Worm (Caenorhabditis elegans): ENCODE results near the gene C06C3.12.

C06C3.12 gene

ce11 chrII:9356723-9357122, 18.2 kb upstream of the C06C3.12 start (continued):
- TF ChIP-seq eor-1 (tag; optimal IDR thresholded peaks at IDR 0.05) = no peak
- TF ChIP-seq snpc-4 (tag; optimal IDR thresholded peaks at IDR 0.05) = peak; percentile 64
- no peak for TF ChIP-seq nhr-28 (tag; optimal IDR thresholded peaks at IDR 0.05)
- no peak for TF ChIP-seq ceh-16 (tag; optimal IDR thresholded peaks at IDR 0.05)
- no peak for TF ChIP-seq nhr-67 (tag; optimal IDR thresholded peaks at IDR 0.05)
- no peak for TF ChIP-seq unc-39 (tag; optimal IDR thresholded peaks at IDR 0.05)
- TF ChIP-seq ceh-28 (tag; optimal IDR thresholded peaks at IDR 0.05) = peak; percentile 43
- peak; percentile 27 for TF ChIP-seq lin-15B (tag; optimal IDR thresholded peaks at IDR 0.05)
- no peak for TF ChIP-seq nhr-12 (tag; optimal IDR thresholded peaks at IDR 0.05)
- TF ChIP-seq nhr-77 (tag; optimal IDR thresholded peaks at IDR 0.05) = no peak
- no peak for TF ChIP-seq nhr-11 (tag; optimal IDR thresholded peaks at IDR 0.05)
- peak; percentile 6 for TF ChIP-seq mdl-1 (tag; optimal IDR thresholded peaks at IDR 0.05)
- peak; percentile 74 for TF ChIP-seq hmg-11 (tag; optimal IDR thresholded peaks at IDR 0.05)

ce11 chrII:9358230-9358629, 16.7 kb upstream of the C06C3.12 start, which contains the start of gene mel-11:
Gene mel-11 (plus strand): TSS chrII:9358530.
- TF ChIP-seq R02D3.7 (tag; optimal IDR thresholded peaks at IDR 0.05) = no peak
- no peak for TF ChIP-seq elt-1 (tag; optimal IDR thresholded peaks at IDR 0.05)
- no peak for TF ChIP-seq tbx-2 (tag; optimal IDR thresholded peaks at IDR 0.05)
- no peak for TF ChIP-seq zag-1 (tag; optimal IDR thresholded peaks at IDR 0.05)
- no peak for TF ChIP-seq nhr-25 (tag; optimal IDR thresholded peaks at IDR 0.05)
- TF ChIP-seq ZK546.5 (tag; optimal IDR thresholded peaks at IDR 0.05) = no peak
- TF ChIP-seq skn-1 (tag; optimal IDR thresholded peaks at IDR 0.05) = no peak
- no peak for TF ChIP-seq nhr-67 (tag; optimal IDR thresholded peaks at IDR 0.05)
- no peak for TF ChIP-seq ztf-4 (tag; optimal IDR thresholded peaks at IDR 0.05)
- TF ChIP-seq elt-2 (tag; optimal IDR thresholded peaks at IDR 0.05) = no peak
- no peak for TF ChIP-seq nhr-77 (tag; optimal IDR thresholded peaks at IDR 0.05)
- TF ChIP-seq elt-3 (tag; optimal IDR thresholded peaks at IDR 0.05) = no peak
- no peak for TF ChIP-seq fkh-10 (GFP tag; optimal IDR thresholded peaks at IDR 0.05)
- TF ChIP-seq nhr-23 (tag; optimal IDR thresholded peaks at IDR 0.05) = no peak
- TF ChIP-seq eor-1 (tag; optimal IDR thresholded peaks at IDR 0.05) = no peak
- TF ChIP-seq ceh-16 (tag; optimal IDR thresholded peaks at IDR 0.05) = no peak
- no peak for TF ChIP-seq egl-5 (tag; optimal IDR thresholded peaks at IDR 0.05)
- no peak for TF ChIP-seq nhr-43 (tag; optimal IDR thresholded peaks at IDR 0.05; ENCODE audit: poor library complexity, severe bottlenecking)
- no peak for TF ChIP-seq sea-2 (GFP tag; optimal IDR thresholded peaks at IDR 0.05)
- TF ChIP-seq mml-1 (tag; optimal IDR thresholded peaks at IDR 0.05) = no peak

ce11 chrII:9362249-9362648, 12.7 kb upstream of the C06C3.12 start:
- TF ChIP-seq ZK546.5 (tag; optimal IDR thresholded peaks at IDR 0.05) (no peak), eor-1 (tag; optimal IDR thresholded peaks at IDR 0.05) (no peak), ceh-28 (tag; optimal IDR thresholded peaks at IDR 0.05) (no peak), tbx-2 (tag; optimal IDR thresholded peaks at IDR 0.05) (no peak), ceh-9 (tag; optimal IDR thresholded peaks at IDR 0.05) (no peak), nhr-28 (tag; optimal IDR thresholded peaks at IDR 0.05) (no peak), egl-5 (tag; optimal IDR thresholded peaks at IDR 0.05) (no peak), skn-1 (tag; optimal IDR thresholded peaks at IDR 0.05) (no peak), nhr-43 (tag; optimal IDR thresholded peaks at IDR 0.05; ENCODE audit: poor library complexity, severe bottlenecking) (no peak), sea-2 (GFP tag; optimal IDR thresholded peaks at IDR 0.05) (no peak), lsy-12 (tag; optimal IDR thresholded peaks at IDR 0.05) (no peak), daf-12 (tag; optimal IDR thresholded peaks at IDR 0.05) (no peak), jun-1 (tag; optimal IDR thresholded peaks at IDR 0.05) (no peak), mml-1 (tag; optimal IDR thresholded peaks at IDR 0.05) (no peak), pqm-1 (tag; optimal IDR thresholded peaks at IDR 0.05) (no peak), egl-27 (tag; optimal IDR thresholded peaks at IDR 0.05) (no peak), mdl-1 (tag; optimal IDR thresholded peaks at IDR 0.05) (no peak), unc-39 (tag; optimal IDR thresholded peaks at IDR 0.05) (no peak), elt-1 (tag; optimal IDR thresholded peaks at IDR 0.05) (no peak), nhr-12 (tag; optimal IDR thresholded peaks at IDR 0.05) (no peak)

- no peak for TF ChIP-seq egl-27 (tag; optimal IDR thresholded peaks at IDR 0.05)
- no peak for TF ChIP-seq elt-2 (tag; optimal IDR thresholded peaks at IDR 0.05)
- TF ChIP-seq ceh-16 (tag; optimal IDR thresholded peaks at IDR 0.05) = no peak
- peak; percentile 65 for TF ChIP-seq ceh-28 (tag; optimal IDR thresholded peaks at IDR 0.05)
Measured at ce11 chrII:9369394-9369793, 5.5 kb upstream of the C06C3.12 start.

- TF ChIP-seq lin-39 (tag; optimal IDR thresholded peaks at IDR 0.05) = no peak
- no peak for TF ChIP-seq ceh-82 (tag; optimal IDR thresholded peaks at IDR 0.05)
- TF ChIP-seq elt-2 (tag; optimal IDR thresholded peaks at IDR 0.05) = no peak
- TF ChIP-seq nhr-67 (tag; optimal IDR thresholded peaks at IDR 0.05) = no peak
- no peak for TF ChIP-seq nhr-76 (tag; optimal IDR thresholded peaks at IDR 0.05)
- no peak for TF ChIP-seq mml-1 (tag; optimal IDR thresholded peaks at IDR 0.05)
- no peak for TF ChIP-seq pha-4 (tag; optimal IDR thresholded peaks at IDR 0.05)
- TF ChIP-seq tbx-2 (tag; optimal IDR thresholded peaks at IDR 0.05) = no peak
- no peak for TF ChIP-seq zag-1 (tag; optimal IDR thresholded peaks at IDR 0.05)
- no peak for TF ChIP-seq nhr-77 (tag; optimal IDR thresholded peaks at IDR 0.05)
- TF ChIP-seq ZK546.5 (tag; optimal IDR thresholded peaks at IDR 0.05) = no peak
- no peak for TF ChIP-seq nhr-43 (tag; optimal IDR thresholded peaks at IDR 0.05; ENCODE audit: poor library complexity, severe bottlenecking)
- TF ChIP-seq nhr-23 (tag; optimal IDR thresholded peaks at IDR 0.05) = no peak
- TF ChIP-seq fkh-2 (tag; optimal IDR thresholded peaks at IDR 0.05) = no peak
- TF ChIP-seq lsy-12 (tag; optimal IDR thresholded peaks at IDR 0.05) = no peak
- no peak for TF ChIP-seq fos-1 (tag; optimal IDR thresholded peaks at IDR 0.05)
- no peak for TF ChIP-seq sea-2 (GFP tag; optimal IDR thresholded peaks at IDR 0.05)
- TF ChIP-seq nhr-11 (tag; optimal IDR thresholded peaks at IDR 0.05) = no peak
Measured at ce11 chrII:9372393-9372792, 2.5 kb upstream of the C06C3.12 start, which contains the start of gene C06C3.3. Gene C06C3.3 (minus strand): TSS chrII:9372493.

Measured in whole organism, L3 larva.